Fruit fly (Drosophila melanogaster): ENCODE results near the gene S.

The S gene

dm6 chr2L:1070332-1070731 lies 7.3 kb downstream of the S start (continued):
- TF ChIP-seq Myb (GFP tag; optimal IDR thresholded peaks at IDR 0.05) = no peak
- TF ChIP-seq HLH3B (GFP tag; IDR thresholded peaks at IDR 0.05) = peak; percentile 38; the same call in 1 of the 2 replicates
- TF ChIP-seq CG3726 (GFP tag; IDR thresholded peaks at IDR 0.05) = no peak
- TF ChIP-seq CG30403 (GFP tag; optimal IDR thresholded peaks at IDR 0.05) = peak; percentile 23
- no peak for TF ChIP-seq CG2199 (GFP tag; IDR thresholded peaks at IDR 0.05)
- TF ChIP-seq CG8290 (GFP tag; optimal IDR thresholded peaks at IDR 0.05) = no peak
- no peak for TF ChIP-seq CG8290 (tag; optimal IDR thresholded peaks at IDR 0.05)
- TF ChIP-seq CG17829 (tag; optimal IDR thresholded peaks at IDR 0.05) = peak; percentile 48
- TF ChIP-seq gfzf (GFP tag; optimal IDR thresholded peaks at IDR 0.05) = no peak
- TF ChIP-seq fd102C (GFP tag; optimal IDR thresholded peaks at IDR 0.05) = no peak
- TF ChIP-seq fru (optimal IDR thresholded peaks at IDR 0.05) = no peak
- TF ChIP-seq Lim3 (GFP tag; IDR thresholded peaks at IDR 0.05) = no peak
- TF ChIP-seq sc (optimal IDR thresholded peaks at IDR 0.05) = no peak
- peak; percentile 33 for TF ChIP-seq sc (GFP tag; optimal IDR thresholded peaks at IDR 0.05)
- TF ChIP-seq CG7963 (GFP tag; IDR thresholded peaks at IDR 0.05; ENCODE audit: partially characterized antibody) = no peak
- TF ChIP-seq CG13296 (GFP tag; optimal IDR thresholded peaks at IDR 0.05) = no peak
- TF ChIP-seq kah (GFP tag; optimal IDR thresholded peaks at IDR 0.05) = no peak
- TF ChIP-seq Hmr (GFP tag; optimal IDR thresholded peaks at IDR 0.05) = no peak
- TF ChIP-seq Hmx (GFP tag; optimal IDR thresholded peaks at IDR 0.05) = no peak
- TF ChIP-seq sqz (GFP tag; optimal IDR thresholded peaks at IDR 0.05) = no peak
- no peak for TF ChIP-seq Trl (optimal IDR thresholded peaks at IDR 0.05)
- TF ChIP-seq Trl (GFP tag; optimal IDR thresholded peaks at IDR 0.05) = no peak
- TF ChIP-seq CG15514 (GFP tag; optimal IDR thresholded peaks at IDR 0.05) = no peak
- no peak for TF ChIP-seq mam (GFP tag; optimal IDR thresholded peaks at IDR 0.05)
- TF ChIP-seq Max (GFP tag; optimal IDR thresholded peaks at IDR 0.05) = no peak
- TF ChIP-seq hb (GFP tag; IDR thresholded peaks at IDR 0.05; ENCODE audit: partially characterized antibody) = no peak
- TF ChIP-seq Atf3 (GFP tag; optimal IDR thresholded peaks at IDR 0.05) = no peak
- no peak for TF ChIP-seq slp2 (GFP tag; optimal IDR thresholded peaks at IDR 0.05)
- no peak for TF ChIP-seq jumu (GFP tag; optimal IDR thresholded peaks at IDR 0.05)
- TF ChIP-seq cwo (GFP tag; optimal IDR thresholded peaks at IDR 0.05) = no peak
- TF ChIP-seq CG10979 (tag; optimal IDR thresholded peaks at IDR 0.05) = peak; percentile 65
- TF ChIP-seq CG14014 (GFP tag; IDR thresholded peaks at IDR 0.05) = no peak
- TF ChIP-seq vnd (GFP tag; IDR thresholded peaks at IDR 0.05; ENCODE audit: partially characterized antibody) = no peak
- TF ChIP-seq slbo (GFP tag; IDR thresholded peaks at IDR 0.05) = no peak
- TF ChIP-seq Xbp1 (GFP tag; optimal IDR thresholded peaks at IDR 0.05) = peak; percentile 28
- no peak for TF ChIP-seq CG32767 (GFP tag; IDR thresholded peaks at IDR 0.05)
- no peak for TF ChIP-seq Doc2 (GFP tag; IDR thresholded peaks at IDR 0.05)
- TF ChIP-seq ERR (GFP tag; optimal IDR thresholded peaks at IDR 0.05) = no peak
- TF ChIP-seq gem (tag; optimal IDR thresholded peaks at IDR 0.05) = peak; percentile 65
- TF ChIP-seq pum (GFP tag; optimal IDR thresholded peaks at IDR 0.05) = no peak
- TF ChIP-seq GATAe (GFP tag; conservative IDR thresholded peaks at IDR 0.05) = no peak
- no peak for TF ChIP-seq CG12104 (GFP tag; optimal IDR thresholded peaks at IDR 0.05)
- TF ChIP-seq chn (GFP tag; optimal IDR thresholded peaks at IDR 0.05) = peak; percentile 12
- no peak for TF ChIP-seq NfI (GFP tag; optimal IDR thresholded peaks at IDR 0.05)
- TF ChIP-seq CG5953 (GFP tag; IDR thresholded peaks at IDR 0.05) = no peak
- TF ChIP-seq Rx (GFP tag; IDR thresholded peaks at IDR 0.05) = no peak
- TF ChIP-seq kay (GFP tag; optimal IDR thresholded peaks at IDR 0.05) = no peak
- no peak for TF ChIP-seq ap (GFP tag; IDR thresholded peaks at IDR 0.05)
- no peak for TF ChIP-seq knrl (GFP tag; IDR thresholded peaks at IDR 0.05; ENCODE audit: partially characterized antibody)
- TF ChIP-seq Fer2 (tag; optimal IDR thresholded peaks at IDR 0.05) = no peak
- TF ChIP-seq CG13424 (tag; optimal IDR thresholded peaks at IDR 0.05) = peak; percentile 14
- no peak for TF ChIP-seq CG12219 (GFP tag; optimal IDR thresholded peaks at IDR 0.05)
- TF ChIP-seq tin (GFP tag; optimal IDR thresholded peaks at IDR 0.05) = peak; percentile 2
- no peak for TF ChIP-seq CG34422 (GFP tag; IDR thresholded peaks at IDR 0.05)
